Worm (Caenorhabditis elegans): ENCODE measurements around the gene C27D9.2.

DNA sequence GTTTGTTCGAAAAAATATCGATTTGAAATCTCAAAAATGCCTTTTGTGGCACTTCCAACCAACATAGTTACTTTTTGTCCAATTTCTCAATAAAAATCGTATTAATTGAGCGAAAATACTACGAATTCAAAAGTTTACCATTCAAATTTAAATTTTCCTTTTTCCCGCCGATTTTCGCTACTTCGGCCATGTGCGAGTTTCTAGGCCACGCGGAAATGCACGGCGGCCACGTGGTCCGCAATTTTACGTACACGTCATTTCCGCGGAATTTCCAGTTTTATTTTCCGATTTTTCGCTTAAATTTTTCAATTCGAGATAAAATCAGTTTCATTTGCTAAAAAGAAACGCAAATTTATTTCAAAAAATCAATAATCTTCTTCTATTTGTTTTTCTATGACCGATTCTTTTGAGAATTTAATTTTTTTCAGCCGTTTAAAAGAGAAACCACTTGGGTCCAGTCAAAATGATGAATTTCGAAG is 16.6 kb downstream of the C27D9.2 start, which contains the start of gene eas-1:
- no peak for TF ChIP-seq repo-1 (tag; optimal IDR thresholded peaks at IDR 0.05)
- no peak for TF ChIP-seq F37B4.10 (GFP tag; IDR thresholded peaks at IDR 0.05)
- no peak for TF ChIP-seq F52B5.7 (tag; optimal IDR thresholded peaks at IDR 0.05)
- no peak for TF ChIP-seq nhr-179 (tag; optimal IDR thresholded peaks at IDR 0.05)
- peak; percentile 9 for TF ChIP-seq snpc-3.4 (tag; optimal IDR thresholded peaks at IDR 0.05)
